Worm (Caenorhabditis elegans) whole organism, young adult: ENCODE results near the gene best-19.

ENCODE experiments used
- B0035.1 ChIP-seq: sonication (generic microtip); optimal IDR thresholded peaks from 2 replicates; lab custom pipeline; 2016; ENCODE audit warnings: missing genetic modification characterization, mild to moderate bottlenecking, missing compliant biosample characterization, missing genotype, missing genetic modification reagents
- C06A6.2 ChIP-seq: fragments of 200-800 bp; sonication (Bioruptor generic); conservative IDR thresholded peaks from 2 replicates; pipeline ENCODE4 v1.3.6; 2022; ENCODE audit warnings: missing genetic modification characterization, missing compliant biosample characterization
- C17E4.6 ChIP-seq: fragments of 200-800 bp; sonication (Bioruptor generic); IDR thresholded peaks from 2 replicates; pipeline ENCODE4 v1.3.6; 2022; ENCODE audit warnings: missing genetic modification reagents, missing genetic modification characterization, missing compliant biosample characterization
- D2030.7 ChIP-seq: fragments of 200-800 bp; sonication (Bioruptor generic); IDR thresholded peaks from 2 replicates; pipeline ENCODE4 v1.3.6; 2022; ENCODE audit warnings: missing genetic modification reagents, missing genetic modification characterization, missing compliant biosample characterization
- F37B4.10 ChIP-seq: fragments of 200-800 bp; sonication (Bioruptor generic); IDR thresholded peaks from 2 replicates; pipeline ENCODE4 v1.3.6; 2022; ENCODE audit warnings: missing genetic modification characterization, missing compliant biosample characterization
- F49E8.2 ChIP-seq: sonication (generic microtip); optimal IDR thresholded peaks from 3 replicates; lab custom pipeline; 2017; ENCODE audit warnings: missing genetic modification characterization, mild to moderate bottlenecking, missing compliant biosample characterization, antibody characterized with exemption, moderate library complexity; ENCODE audit not compliant: insufficient read depth
- K12H6.12 ChIP-seq: fragments of 200-800 bp; sonication (Bioruptor generic); optimal IDR thresholded peaks from 2 replicates; lab custom pipeline; 2018; ENCODE audit warnings: mild to moderate bottlenecking, missing genetic modification characterization, missing compliant biosample characterization
- athp-1 ChIP-seq: sonication (generic microtip); optimal IDR thresholded peaks from 2 replicates; lab custom pipeline; 2017; ENCODE audit warnings: mild to moderate bottlenecking, missing genetic modification characterization, missing compliant biosample characterization
- bed-1 ChIP-seq: fragments of 200-800 bp; sonication (Bioruptor generic); IDR thresholded peaks from 2 replicates; pipeline ENCODE4 v1.3.6; 2022; ENCODE audit warnings: missing genetic modification reagents, missing genetic modification characterization, missing compliant biosample characterization
- ccch-3 ChIP-seq: fragments of 200-800 bp; sonication (Bioruptor generic); optimal IDR thresholded peaks from 2 replicates; lab custom pipeline; 2018; ENCODE audit warnings: mild to moderate bottlenecking, missing genetic modification characterization, missing compliant biosample characterization
- cebp-1 ChIP-seq, 2 experiments: fragments of 200-800 bp in 1 of 2; sonication (Bioruptor generic) in 1 of 2; sonication (generic microtip) in 1 of 2; IDR thresholded peaks in 1 of 2; optimal IDR thresholded peaks in 1 of 2; 2 replicates each; pipeline versions ENCODE4 v1.3.6 to Lab custom; 2017 to 2022; ENCODE audit warnings: missing compliant biosample characterization in 2 of 2, missing genetic modification characterization in 2 of 2, mild to moderate bottlenecking in 1 of 2, missing genetic modification reagents in 1 of 2, moderate library complexity in 1 of 2
- cebp-2 ChIP-seq: fragments of 200-800 bp; sonication (Bioruptor generic); IDR thresholded peaks from 2 replicates; pipeline ENCODE4 v1.3.6; 2022; ENCODE audit warnings: missing genetic modification characterization, missing compliant biosample characterization
- ceh-27 ChIP-seq: fragments of 200-800 bp; sonication (Bioruptor generic); optimal IDR thresholded peaks from 2 replicates; lab custom pipeline; 2018; ENCODE audit warnings: mild to moderate bottlenecking, missing genetic modification characterization, moderate library complexity, missing compliant biosample characterization
- ceh-40 ChIP-seq: fragments of 200-800 bp; sonication (Bioruptor generic); IDR thresholded peaks from 2 replicates; pipeline ENCODE4 v1.3.6; 2022; ENCODE audit warnings: missing genetic modification characterization, missing compliant biosample characterization
- ceh-58 ChIP-seq: fragments of 200-800 bp; sonication (Bioruptor generic); IDR thresholded peaks from 2 replicates; pipeline ENCODE4 v1.3.6; 2022; ENCODE audit warnings: missing genetic modification characterization, missing compliant biosample characterization
- chd-7 ChIP-seq: sonication (generic microtip); optimal IDR thresholded peaks from 2 replicates; lab custom pipeline; 2016; ENCODE audit warnings: mild to moderate bottlenecking, missing genetic modification characterization, moderate library complexity, missing compliant biosample characterization
- die-1 ChIP-seq: sonication (generic microtip); optimal IDR thresholded peaks from 2 replicates; lab custom pipeline; 2016; ENCODE audit warnings: missing genotype, mild to moderate bottlenecking, missing genetic modification characterization, missing compliant biosample characterization
- dpl-1 ChIP-seq: fragments of 150-350 bp; optimal IDR thresholded peaks from 2 replicates; lab custom pipeline; 2014; ENCODE audit warnings: missing biosample characterization, missing genetic modification reagents, missing genetic modification characterization
- egl-18 ChIP-seq: fragments of 200-800 bp; sonication (Bioruptor generic); IDR thresholded peaks from 2 replicates; pipeline ENCODE4 v1.3.6; 2022; ENCODE audit warnings: missing genetic modification reagents, missing genetic modification characterization, missing compliant biosample characterization
- ets-4 ChIP-seq: fragments of 200-800 bp; sonication (Bioruptor generic); optimal IDR thresholded peaks from 2 replicates; lab custom pipeline; 2018; ENCODE audit warnings: mild to moderate bottlenecking, missing genetic modification characterization, missing compliant biosample characterization
- him-1 ChIP-seq: sonication (generic microtip); optimal IDR thresholded peaks from 2 replicates; lab custom pipeline; 2016; ENCODE audit warnings: missing genotype, missing genetic modification reagents, missing genetic modification characterization, missing compliant biosample characterization
- hlh-12 ChIP-seq: sonication (generic microtip); optimal IDR thresholded peaks from 2 replicates; lab custom pipeline; 2016; ENCODE audit warnings: missing genetic modification characterization, missing compliant biosample characterization
- hmg-20 ChIP-seq: fragments of 200-800 bp; sonication (Bioruptor generic); IDR thresholded peaks from 2 replicates; pipeline ENCODE4 v1.3.6; 2022; ENCODE audit warnings: missing genetic modification reagents, missing genetic modification characterization, missing compliant biosample characterization
- hrde-1 ChIP-seq: sonication (generic microtip); optimal IDR thresholded peaks from 2 replicates; lab custom pipeline; 2016; ENCODE audit warnings: missing genetic modification characterization, mild to moderate bottlenecking, missing compliant biosample characterization, moderate library complexity, missing genotype, missing genetic modification reagents, borderline replicate concordance
- lag-1 ChIP-seq: fragments of 200-800 bp; sonication (Bioruptor generic); IDR thresholded peaks from 2 replicates; pipeline ENCODE4 v1.3.6; 2022; ENCODE audit warnings: missing genetic modification reagents, missing genetic modification characterization, missing compliant biosample characterization
- lin-40 ChIP-seq: sonication (generic microtip); optimal IDR thresholded peaks from 2 replicates; lab custom pipeline; 2016; ENCODE audit warnings: missing genetic modification characterization, mild to moderate bottlenecking, missing compliant biosample characterization, missing genotype, missing genetic modification reagents
- lir-1 ChIP-seq: fragments of 200-800 bp; sonication (Bioruptor generic); conservative IDR thresholded peaks from 2 replicates; pipeline ENCODE4 v1.3.6; 2022; ENCODE audit warnings: missing genetic modification reagents, missing genetic modification characterization, missing compliant biosample characterization
- madf-10 ChIP-seq: sonication (generic microtip); optimal IDR thresholded peaks from 2 replicates; lab custom pipeline; 2016; ENCODE audit warnings: mild to moderate bottlenecking, missing genetic modification characterization, missing compliant biosample characterization
- madf-6 ChIP-seq: fragments of 200-800 bp; sonication (Bioruptor generic); IDR thresholded peaks from 2 replicates; pipeline ENCODE4 v1.3.6; 2022; ENCODE audit warnings: missing genetic modification reagents, missing genetic modification characterization, missing compliant biosample characterization
- mel-28 ChIP-seq: sonication (generic microtip); optimal IDR thresholded peaks from 2 replicates; lab custom pipeline; 2016; ENCODE audit warnings: borderline replicate concordance, mild to moderate bottlenecking, missing genetic modification characterization, missing compliant biosample characterization
- nfya-1 ChIP-seq: sonication (generic microtip); optimal IDR thresholded peaks from 2 replicates; lab custom pipeline; 2017; ENCODE audit warnings: antibody characterized with exemption, missing compliant biosample characterization, missing genetic modification characterization, borderline replicate concordance; ENCODE audit not compliant: insufficient read depth
- nfya-2 ChIP-seq: fragments of 200-800 bp; sonication (Bioruptor generic); IDR thresholded peaks from 2 replicates; pipeline ENCODE4 v1.3.6; 2022; ENCODE audit warnings: missing genetic modification reagents, missing genetic modification characterization, missing compliant biosample characterization
- nfyb-1 ChIP-seq: fragments of 200-800 bp; sonication (Bioruptor generic); IDR thresholded peaks from 2 replicates; pipeline ENCODE4 v1.3.6; 2022; ENCODE audit warnings: missing genetic modification reagents, missing genetic modification characterization, missing compliant biosample characterization
- nhr-179 ChIP-seq: sonication (generic microtip); optimal IDR thresholded peaks from 2 replicates; lab custom pipeline; 2016; ENCODE audit warnings: mild to moderate bottlenecking, missing genetic modification characterization, missing compliant biosample characterization
- nhr-90 ChIP-seq: sonication (generic microtip); optimal IDR thresholded peaks from 2 replicates; lab custom pipeline; 2016; ENCODE audit warnings: missing genotype, mild to moderate bottlenecking, missing genetic modification characterization, missing compliant biosample characterization
- pbrm-1 ChIP-seq: fragments of 200-800 bp; sonication (Bioruptor generic); IDR thresholded peaks from 2 replicates; pipeline ENCODE4 v1.3.6; 2022; ENCODE audit warnings: missing genetic modification reagents, missing genetic modification characterization, missing compliant biosample characterization
- rcor-1 ChIP-seq: fragments of 200-800 bp; sonication (Bioruptor generic); IDR thresholded peaks from 2 replicates; pipeline ENCODE4 v1.3.6; 2022; ENCODE audit warnings: missing genetic modification reagents, missing genetic modification characterization, missing compliant biosample characterization
- rec-8 ChIP-seq, 2 experiments: sonication (generic microtip); optimal IDR thresholded peaks; 2 replicates each; lab custom pipeline; 2016; ENCODE audit warnings: mild to moderate bottlenecking in 2 of 2, missing genetic modification characterization in 2 of 2, missing genetic modification reagents in 2 of 2, missing genotype in 2 of 2, missing biosample characterization in 1 of 2, missing compliant biosample characterization in 1 of 2, moderate library complexity in 1 of 2
- sea-2 ChIP-seq: fragments of 200-800 bp; sonication (Bioruptor generic); IDR thresholded peaks from 2 replicates; pipeline ENCODE4 v1.3.6; 2022; ENCODE audit warnings: missing genetic modification characterization, missing compliant biosample characterization
- snpc-1.3 ChIP-seq: sonication (generic microtip); optimal IDR thresholded peaks from 2 replicates; lab custom pipeline; 2017; ENCODE audit warnings: missing genetic modification characterization, mild to moderate bottlenecking, missing compliant biosample characterization, antibody characterized with exemption, moderate library complexity, missing genotype, missing genetic modification reagents; ENCODE audit not compliant: insufficient read depth
- snpc-3.4 ChIP-seq: sonication (generic microtip); optimal IDR thresholded peaks from 2 replicates; lab custom pipeline; 2017; ENCODE audit warnings: missing genetic modification characterization, mild to moderate bottlenecking, missing compliant biosample characterization, antibody characterized with exemption, moderate library complexity, missing genotype, missing genetic modification reagents
- sptf-2 ChIP-seq: fragments of 200-800 bp; sonication (Bioruptor generic); optimal IDR thresholded peaks from 2 replicates; lab custom pipeline; 2018; ENCODE audit warnings: mild to moderate bottlenecking, missing genetic modification characterization, missing compliant biosample characterization
- tbx-9 ChIP-seq: sonication (generic microtip); optimal IDR thresholded peaks from 2 replicates; lab custom pipeline; 2016; ENCODE audit warnings: borderline replicate concordance, missing genetic modification characterization, inconsistent platforms, missing compliant biosample characterization
- unc-130 ChIP-seq: sonication (generic microtip); optimal IDR thresholded peaks from 2 replicates; lab custom pipeline; 2016; ENCODE audit warnings: missing genetic modification reagents, missing genetic modification characterization, missing compliant biosample characterization
- xnd-1 ChIP-seq: sonication (generic microtip); optimal IDR thresholded peaks from 2 replicates; lab custom pipeline; 2016; ENCODE audit warnings: missing genotype, missing genetic modification reagents, missing genetic modification characterization, missing compliant biosample characterization
- zfh-2 ChIP-seq: fragments of 200-800 bp; sonication (Bioruptor generic); conservative IDR thresholded peaks from 2 replicates; pipeline ENCODE4 v1.3.6; 2022; ENCODE audit warnings: missing genetic modification reagents, missing genetic modification characterization, missing compliant biosample characterization
- ztf-22 ChIP-seq: fragments of 200-800 bp; sonication (Bioruptor generic); optimal IDR thresholded peaks from 2 replicates; lab custom pipeline; 2018; ENCODE audit warnings: mild to moderate bottlenecking, missing genetic modification characterization, moderate library complexity, missing compliant biosample characterization
- ztf-26 ChIP-seq: sonication (generic microtip); optimal IDR thresholded peaks from 2 replicates; lab custom pipeline; 2017; ENCODE audit warnings: missing genetic modification characterization, missing compliant biosample characterization

Gene best-19

ce11 chrIV:295734-296201 lies 12.3 kb downstream of the best-19 start (continued):
- no peak for TF ChIP-seq cebp-1 (GFP tag; IDR thresholded peaks at IDR 0.05; lab: Robert Waterston, UW)
- peak; percentile 33 for TF ChIP-seq cebp-1 (tag; optimal IDR thresholded peaks at IDR 0.05; lab: Kevin White, UChicago)
- TF ChIP-seq ccch-3 (GFP tag; lab: Kevin White, UChicago) = no peak
- no peak for TF ChIP-seq hlh-12 (tag; lab: Kevin White, UChicago)
- TF ChIP-seq C17E4.6 (GFP tag; lab: Robert Waterston, UW) = no peak
- TF ChIP-seq lir-1 (GFP tag; lab: Robert Waterston, UW) = no peak
- no peak for TF ChIP-seq dpl-1
- TF ChIP-seq C06A6.2 (GFP tag; lab: Robert Waterston, UW) = 0 out of 2 replicates have a peak, but pooled peaks have one; percentile 27
- no peak for TF ChIP-seq snpc-3.4 (tag; lab: Kevin White, UChicago)
- TF ChIP-seq nhr-179 = no peak
- no peak for TF ChIP-seq F49E8.2
- TF ChIP-seq sptf-2 (GFP tag; lab: Kevin White, UChicago) = no peak
- no peak for TF ChIP-seq rcor-1
- TF ChIP-seq lag-1 (GFP tag; lab: Robert Waterston, UW) = no peak
- peak; percentile 39 for TF ChIP-seq nhr-90 (tag; lab: Kevin White, UChicago)
- TF ChIP-seq him-1 (tag; lab: Kevin White, UChicago) = no peak
- no peak for TF ChIP-seq athp-1
- no peak for TF ChIP-seq D2030.7
- TF ChIP-seq unc-130 (GFP tag; lab: Kevin White, UChicago) = no peak
- no peak for TF ChIP-seq egl-18
- TF ChIP-seq nfyb-1 (GFP tag; lab: Robert Waterston, UW) = 0 out of 2 replicates have a peak, but pooled peaks have one; percentile 59
- TF ChIP-seq hmg-20 (GFP tag; lab: Robert Waterston, UW) = no peak
- TF ChIP-seq sea-2 (GFP tag; lab: Robert Waterston, UW) = no peak
- TF ChIP-seq F37B4.10 (GFP tag; lab: Robert Waterston, UW) = no peak
- no peak for TF ChIP-seq lin-40 (tag; lab: Kevin White, UChicago)
- no peak for TF ChIP-seq zfh-2 (GFP tag; lab: Robert Waterston, UW)
- TF ChIP-seq rec-8 (tag; optimal IDR thresholded peaks at IDR 0.05; lab: Kevin White, UChicago) = no peak
- TF ChIP-seq ztf-22 (GFP tag; lab: Kevin White, UChicago) = no peak
- TF ChIP-seq tbx-9 = no peak
- no peak for TF ChIP-seq snpc-1.3 (tag; lab: Kevin White, UChicago)
- no peak for TF ChIP-seq cebp-2 (GFP tag; lab: Robert Waterston, UW)
- peak; percentile 43 for TF ChIP-seq chd-7 (tag; lab: Kevin White, UChicago)
- TF ChIP-seq pbrm-1 (GFP tag; lab: Robert Waterston, UW) = no peak
- TF ChIP-seq ceh-27 (GFP tag; lab: Kevin White, UChicago) = no peak
- TF ChIP-seq mel-28 (tag; lab: Kevin White, UChicago) = no peak
- no peak for TF ChIP-seq nfya-1
- no peak for TF ChIP-seq die-1 (tag; lab: Kevin White, UChicago)
- TF ChIP-seq bed-1 (GFP tag; lab: Robert Waterston, UW) = no peak
- TF ChIP-seq nfya-2 (GFP tag; lab: Robert Waterston, UW) = no peak
- no peak for TF ChIP-seq hrde-1 (tag; lab: Kevin White, UChicago)
- TF ChIP-seq ceh-58 (GFP tag; lab: Robert Waterston, UW) = no peak
- TF ChIP-seq madf-6 = no peak
- TF ChIP-seq B0035.1 (tag; lab: Kevin White, UChicago) = no peak
- TF ChIP-seq ztf-26 (tag; lab: Kevin White, UChicago) = no peak
- TF ChIP-seq ets-4 (GFP tag; lab: Kevin White, UChicago) = no peak
- no peak for TF ChIP-seq ceh-40 (GFP tag; lab: Robert Waterston, UW)
- no peak for TF ChIP-seq K12H6.12 (tag; lab: Kevin White, UChicago)
- TF ChIP-seq madf-10 (tag; lab: Kevin White, UChicago) = peak; percentile 62
- TF ChIP-seq xnd-1 (tag; lab: Kevin White, UChicago) = no peak
